Fruit fly (Drosophila melanogaster) whole organism, embryonic: ENCODE data around the gene Or69a.

Source experiments
- Atf3 ChIP-seq: fragments of 200-800 bp; sonication (Bioruptor generic); optimal IDR thresholded peaks from 3 replicates; lab custom pipeline; 2016; ENCODE audit warnings: missing biosample characterization, missing genetic modification characterization
- Atf6 ChIP-seq: fragments of 200-800 bp; sonication (Bioruptor generic); IDR thresholded peaks from 2 replicates; pipeline ENCODE4 v1.3.6; 2022; ENCODE audit warnings: missing biosample characterization, missing genetic modification characterization
- CG11504 ChIP-seq: fragments of 200-800 bp; sonication (Bioruptor generic); optimal IDR thresholded peaks from 3 replicates; lab custom pipeline; 2019; ENCODE audit warnings: missing biosample characterization, mild to moderate bottlenecking, missing genetic modification characterization, moderate library complexity
- CG13424 ChIP-seq: fragments of 200-800 bp; sonication (Bioruptor generic); optimal IDR thresholded peaks from 2 replicates; lab custom pipeline; 2019; ENCODE audit warnings: missing biosample characterization, mild to moderate bottlenecking, missing genetic modification characterization, moderate library complexity
- CG15514 ChIP-seq: fragments of 200-800 bp; sonication (Bioruptor generic); optimal IDR thresholded peaks from 3 replicates; lab custom pipeline; 2017; ENCODE audit warnings: missing biosample characterization, missing genetic modification characterization, mild to moderate bottlenecking, moderate library complexity, missing genetic modification reagents
- CG15601 ChIP-seq: fragments of 200-800 bp; sonication (Bioruptor generic); optimal IDR thresholded peaks from 3 replicates; lab custom pipeline; 2019; ENCODE audit warnings: missing biosample characterization, mild to moderate bottlenecking, missing genetic modification characterization, moderate library complexity
- CG1602 ChIP-seq: fragments of 200-800 bp; sonication (Bioruptor generic); optimal IDR thresholded peaks from 3 replicates; lab custom pipeline; 2016; ENCODE audit warnings: missing biosample characterization, missing genetic modification characterization
- CG1603 ChIP-seq: fragments of 200-800 bp; sonication (Bioruptor generic); optimal IDR thresholded peaks from 2 replicates; lab custom pipeline; 2019; ENCODE audit warnings: missing biosample characterization, mild to moderate bottlenecking, missing genetic modification characterization, moderate library complexity
- CG3065 ChIP-seq: fragments of 200-800 bp; sonication (Bioruptor generic); optimal IDR thresholded peaks from 2 replicates; lab custom pipeline; 2016; ENCODE audit warnings: missing biosample characterization, missing genetic modification characterization
- CG3407 ChIP-seq: fragments of 200-800 bp; sonication (Bioruptor generic); optimal IDR thresholded peaks from 2 replicates; lab custom pipeline; 2018; ENCODE audit warnings: missing biosample characterization, mild to moderate bottlenecking, missing genetic modification characterization
- CG4404 ChIP-seq: fragments of 200-800 bp; sonication (Bioruptor generic); IDR thresholded peaks from 2 replicates; pipeline ENCODE4 v1.3.6; 2022; ENCODE audit warnings: missing biosample characterization, missing genetic modification characterization
- CG4617 ChIP-seq: fragments of 200-800 bp; sonication (Bioruptor generic); optimal IDR thresholded peaks from 3 replicates; lab custom pipeline; 2016; ENCODE audit warnings: missing biosample characterization, missing genetic modification characterization, borderline replicate concordance
- CG6272 ChIP-seq: fragments of 200-800 bp; sonication (Bioruptor generic); IDR thresholded peaks from 2 replicates; pipeline ENCODE4 v1.3.6; 2022; ENCODE audit warnings: missing biosample characterization, missing genetic modification characterization
- CG6689 ChIP-seq: fragments of 200-800 bp; sonication (Bioruptor generic); IDR thresholded peaks from 2 replicates; pipeline ENCODE4 v1.3.6; 2022; ENCODE audit warnings: missing biosample characterization, missing genetic modification characterization
- CG6765 ChIP-seq: fragments of 200-800 bp; sonication (Bioruptor generic); optimal IDR thresholded peaks from 3 replicates; lab custom pipeline; 2017; ENCODE audit warnings: missing biosample characterization, mild to moderate bottlenecking, missing genetic modification characterization
- CG7786 ChIP-seq: fragments of 200-800 bp; sonication (Bioruptor generic); optimal IDR thresholded peaks from 2 replicates; lab custom pipeline; 2016; ENCODE audit warnings: missing biosample characterization, missing genetic modification characterization
- CG7987 ChIP-seq: fragments of 200-800 bp; sonication (Bioruptor generic); optimal IDR thresholded peaks from 2 replicates; lab custom pipeline; 2018; ENCODE audit warnings: missing biosample characterization, mild to moderate bottlenecking, missing genetic modification characterization, moderate library complexity
- CrebB ChIP-seq: fragments of 200-800 bp; sonication (Bioruptor generic); optimal IDR thresholded peaks from 3 replicates; lab custom pipeline; 2018; ENCODE audit warnings: missing biosample characterization, mild to moderate bottlenecking, missing genetic modification characterization
- D19B ChIP-seq: fragments of 200-800 bp; sonication (Bioruptor generic); optimal IDR thresholded peaks from 2 replicates; lab custom pipeline; 2017; ENCODE audit warnings: missing biosample characterization, mild to moderate bottlenecking, missing genetic modification characterization
- Dip3 ChIP-seq: fragments of 200-800 bp; sonication (Bioruptor generic); optimal IDR thresholded peaks from 3 replicates; lab custom pipeline; 2016; ENCODE audit warnings: missing biosample characterization, missing genetic modification characterization
- Dp ChIP-seq: fragments of 200-800 bp; sonication (Bioruptor generic); optimal IDR thresholded peaks from 2 replicates; lab custom pipeline; 2018; ENCODE audit warnings: missing biosample characterization, mild to moderate bottlenecking, missing genetic modification characterization, moderate library complexity
- Eip74EF ChIP-seq, 2 experiments: fragments of 200-800 bp in 1 of 2; fragments of >200 bp in 1 of 2; sonication (Bioruptor generic) in 1 of 2; optimal IDR thresholded peaks; 2 replicates each; lab custom pipeline; 2017 to 2019; ENCODE audit warnings: missing biosample characterization in 2 of 2, missing genetic modification characterization in 2 of 2, mild to moderate bottlenecking in 1 of 2, moderate library complexity in 1 of 2
- Jarid2 ChIP-seq: fragments of 200-800 bp; sonication (Bioruptor generic); optimal IDR thresholded peaks from 3 replicates; lab custom pipeline; 2017; ENCODE audit warnings: mild to moderate bottlenecking, missing biosample characterization, missing genetic modification reagents, missing genetic modification characterization
- Optix ChIP-seq: fragments of 200-800 bp; sonication (Bioruptor generic); IDR thresholded peaks from 3 replicates; pipeline ENCODE4 v1.3.6; 2022; ENCODE audit warnings: missing biosample characterization, missing genetic modification characterization
- PHDP ChIP-seq: fragments of 200-800 bp; sonication (Bioruptor generic); optimal IDR thresholded peaks from 3 replicates; lab custom pipeline; 2018; ENCODE audit warnings: missing biosample characterization, mild to moderate bottlenecking, missing genetic modification characterization, moderate library complexity
- Ssrp ChIP-seq: fragments of 200-800 bp; sonication (Bioruptor generic); optimal IDR thresholded peaks from 2 replicates; lab custom pipeline; 2018; ENCODE audit warnings: missing biosample characterization, mild to moderate bottlenecking, missing genetic modification characterization, moderate library complexity
- amos ChIP-seq: fragments of 200-800 bp; sonication (Bioruptor generic); IDR thresholded peaks from 2 replicates; pipeline ENCODE4 v1.3.6; 2022; ENCODE audit warnings: missing biosample characterization, missing genetic modification characterization; ENCODE audit not compliant: partially characterized antibody
- ash1 ChIP-seq: fragments of 200-800 bp; sonication (Bioruptor generic); optimal IDR thresholded peaks from 2 replicates; lab custom pipeline; 2018; ENCODE audit warnings: missing biosample characterization, mild to moderate bottlenecking, missing genetic modification characterization
- cg ChIP-seq: fragments of 200-800 bp; sonication (Bioruptor generic); optimal IDR thresholded peaks from 3 replicates; lab custom pipeline; 2019; ENCODE audit warnings: missing biosample characterization, mild to moderate bottlenecking, missing genetic modification characterization, moderate library complexity
- chn ChIP-seq: fragments of 200-800 bp; sonication (Bioruptor generic); optimal IDR thresholded peaks from 2 replicates; lab custom pipeline; 2016; ENCODE audit warnings: missing biosample characterization, missing genetic modification characterization
- ci ChIP-seq: fragments of 200-800 bp; sonication (Bioruptor generic); IDR thresholded peaks from 3 replicates; pipeline ENCODE4 v1.3.6; 2022; ENCODE audit warnings: missing biosample characterization, missing genetic modification characterization
- crol ChIP-seq: fragments of 200-800 bp; sonication (Bioruptor generic); IDR thresholded peaks from 2 replicates; pipeline ENCODE4 v1.3.6; 2022; ENCODE audit warnings: missing biosample characterization, missing genetic modification characterization
- dati ChIP-seq: fragments of 200-800 bp; sonication (Bioruptor generic); IDR thresholded peaks from 2 replicates; pipeline ENCODE4 v1.3.6; 2022; ENCODE audit warnings: missing biosample characterization, missing genetic modification characterization
- dm ChIP-seq: fragments of 200-800 bp; sonication (Bioruptor generic); optimal IDR thresholded peaks from 3 replicates; lab custom pipeline; 2016; ENCODE audit warnings: missing biosample characterization, missing genetic modification characterization
- dysf ChIP-seq: fragments of 200-800 bp; sonication (Bioruptor generic); IDR thresholded peaks from 3 replicates; pipeline ENCODE4 v1.3.6; 2022; ENCODE audit warnings: missing biosample characterization, missing genetic modification characterization
- esg ChIP-seq: fragments of 200-800 bp; sonication (Bioruptor generic); conservative IDR thresholded peaks from 2 replicates; pipeline ENCODE4 v1.3.6; 2022; ENCODE audit warnings: missing biosample characterization, missing genetic modification characterization
- hb ChIP-seq: fragments of 200-800 bp; sonication (Bioruptor generic); IDR thresholded peaks from 3 replicates; pipeline ENCODE4 v1.3.6; 2022; ENCODE audit warnings: missing biosample characterization, missing genetic modification characterization; ENCODE audit not compliant: partially characterized antibody
- hkb ChIP-seq, 2 experiments: fragments of 200-800 bp in 1 of 2; fragments of >200 bp in 1 of 2; sonication (Bioruptor generic) in 1 of 2; IDR thresholded peaks in 1 of 2; optimal IDR thresholded peaks in 1 of 2; 2 replicates each; pipeline versions ENCODE4 v1.3.6 to Lab custom; 2017 to 2022; ENCODE audit warnings: missing biosample characterization in 1 of 2, missing genetic modification characterization in 1 of 2
- jumu ChIP-seq: fragments of 200-800 bp; sonication (Bioruptor generic); optimal IDR thresholded peaks from 3 replicates; lab custom pipeline; 2016; ENCODE audit warnings: missing biosample characterization, missing genetic modification characterization
- otp ChIP-seq: fragments of 200-800 bp; sonication (Bioruptor generic); IDR thresholded peaks from 3 replicates; pipeline ENCODE4, ENCODE4 v1.3.6; 2022; ENCODE audit warnings: missing biosample characterization, missing genetic modification characterization
- prd ChIP-seq, 3 experiments: fragments of >200 bp in 2 of 3; fragments of 200-800 bp in 1 of 3; sonication (Bioruptor generic) in 1 of 3; optimal IDR thresholded peaks in 2 of 3; IDR thresholded peaks in 1 of 3; 2 replicates in 2 of 3; 3 replicates in 1 of 3; pipeline versions ENCODE4 v1.3.6 to Lab custom; 2017 to 2022; ENCODE audit warnings: missing biosample characterization in 1 of 3, missing genetic modification characterization in 1 of 3
- psq ChIP-seq: fragments of 200-800 bp; sonication (Bioruptor generic); optimal IDR thresholded peaks from 2 replicates; lab custom pipeline; 2017; ENCODE audit warnings: missing biosample characterization, missing genetic modification characterization
- slbo ChIP-seq: fragments of 200-800 bp; sonication (Bioruptor generic); IDR thresholded peaks from 2 replicates; pipeline ENCODE4 v1.3.6; 2022; ENCODE audit warnings: missing biosample characterization, missing genetic modification characterization
- so ChIP-seq: fragments of 200-800 bp; sonication (Bioruptor generic); IDR thresholded peaks from 3 replicates; pipeline ENCODE4 v1.3.6; 2022; ENCODE audit warnings: missing biosample characterization, missing genetic modification characterization
- stwl ChIP-seq: fragments of 200-800 bp; sonication (Bioruptor generic); optimal IDR thresholded peaks from 3 replicates; lab custom pipeline; 2018; ENCODE audit warnings: missing biosample characterization, mild to moderate bottlenecking, missing genetic modification characterization, moderate library complexity
- tap ChIP-seq: fragments of 200-800 bp; optimal IDR thresholded peaks from 3 replicates; lab custom pipeline; 2019; ENCODE audit warnings: missing biosample characterization, mild to moderate bottlenecking, missing genetic modification characterization, moderate library complexity
- zf30C ChIP-seq: fragments of 200-800 bp; sonication (Bioruptor generic); optimal IDR thresholded peaks from 3 replicates; lab custom pipeline; 2018; ENCODE audit warnings: missing biosample characterization, mild to moderate bottlenecking, missing genetic modification characterization
- zfh2 ChIP-seq: fragments of 200-800 bp; sonication (Bioruptor generic); optimal IDR thresholded peaks from 2 replicates; lab custom pipeline; 2016; ENCODE audit warnings: missing biosample characterization, missing genetic modification characterization

Or69a gene

DNA sequence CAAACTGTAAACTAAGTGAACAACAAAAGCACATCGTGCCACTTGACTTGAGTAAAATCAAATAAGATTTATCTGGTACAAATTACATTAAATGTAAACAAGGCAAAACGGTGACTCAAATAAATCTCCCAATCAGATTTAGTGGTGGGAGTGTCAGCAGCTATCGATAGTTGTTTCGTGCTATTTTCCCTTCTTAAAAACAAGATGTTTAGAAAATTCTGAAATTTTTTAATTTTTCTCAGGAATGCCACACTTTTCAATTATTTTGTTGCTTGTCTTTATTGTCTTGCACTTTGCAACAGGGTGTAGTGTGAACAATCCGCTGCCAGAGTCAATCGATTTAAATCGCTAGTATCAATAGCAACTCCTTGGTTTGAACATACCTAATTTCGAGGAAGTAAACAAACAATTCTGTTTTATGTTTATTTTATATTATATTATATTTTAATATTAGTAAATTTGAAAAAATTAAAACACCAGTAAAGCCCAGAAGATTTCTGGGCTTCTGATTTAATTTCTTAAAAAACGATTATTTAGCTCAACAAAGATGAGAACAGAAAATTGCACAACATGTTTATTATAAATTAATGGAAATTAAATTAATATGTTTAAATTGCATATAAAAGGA, 47.8 kb upstream of the Or69a start, which contains the start of gene MICAL-like (continued):
- no peak for TF ChIP-seq Ssrp (tag; lab: Kevin White, UChicago)
- TF ChIP-seq hb (GFP tag; lab: Robert Waterston, UW), result peak; percentile 80
- TF ChIP-seq Jarid2 (GFP tag; lab: Kevin White, UChicago), result no peak
- no peak for TF ChIP-seq dm
- TF ChIP-seq zf30C, result no peak
- TF ChIP-seq CG15514 (GFP tag; lab: Kevin White, UChicago), result peak; percentile 19
- TF ChIP-seq amos (GFP tag; lab: Robert Waterston, UW), result peak; percentile 73
- 0 out of 3 replicates have a peak, but pooled peaks have one; percentile 33 for TF ChIP-seq Optix (GFP tag; lab: Robert Waterston, UW)
- no peak for TF ChIP-seq prd (optimal IDR thresholded peaks at IDR 0.05; lab: Kevin White, UChicago)
- peak; percentile 51; the same call in 1 of the 3 replicates for TF ChIP-seq prd (GFP tag; IDR thresholded peaks at IDR 0.05; lab: Robert Waterston, UW)
- no peak for TF ChIP-seq Eip74EF (GFP tag; optimal IDR thresholded peaks at IDR 0.05; lab: Kevin White, UChicago)
- TF ChIP-seq CG3065 (GFP tag; lab: Kevin White, UChicago), result no peak
- TF ChIP-seq PHDP, result no peak
- TF ChIP-seq zfh2 (GFP tag; lab: Kevin White, UChicago), result peak; percentile 50
- no peak for TF ChIP-seq CG7987 (GFP tag; lab: Kevin White, UChicago)
- no peak for TF ChIP-seq so (GFP tag; lab: Robert Waterston, UW)
- 0 out of 2 replicates have a peak, but pooled peaks have one; percentile 14 for TF ChIP-seq Atf6
- peak; percentile 62 for TF ChIP-seq slbo (GFP tag; lab: Robert Waterston, UW)
- TF ChIP-seq hkb (optimal IDR thresholded peaks at IDR 0.05; lab: Kevin White, UChicago), result no peak
- peak; percentile 36; the same call in 1 of the 2 replicates for TF ChIP-seq hkb (GFP tag; IDR thresholded peaks at IDR 0.05; lab: Robert Waterston, UW)
- TF ChIP-seq crol (GFP tag; lab: Robert Waterston, UW), result no peak
- no peak for TF ChIP-seq psq (GFP tag; lab: Kevin White, UChicago)
- TF ChIP-seq CrebB (tag; lab: Kevin White, UChicago), result no peak
- no peak for TF ChIP-seq dati
- TF ChIP-seq CG7786 (GFP tag; lab: Kevin White, UChicago), result peak; percentile 22
- TF ChIP-seq chn (GFP tag; lab: Kevin White, UChicago), result peak; percentile 5
- no peak for TF ChIP-seq CG6765 (GFP tag; lab: Kevin White, UChicago)
- TF ChIP-seq CG15601 (tag; lab: Kevin White, UChicago), result no peak
- TF ChIP-seq CG4617 (GFP tag; lab: Kevin White, UChicago), result peak; percentile 6
- TF ChIP-seq otp (GFP tag; lab: Robert Waterston, UW), result peak; percentile 11; the same call in 1 of the 3 replicates
- no peak for TF ChIP-seq CG1602 (GFP tag; lab: Kevin White, UChicago)
- no peak for TF ChIP-seq ash1
- no peak for TF ChIP-seq jumu (GFP tag; lab: Kevin White, UChicago)
- no peak for TF ChIP-seq cg (GFP tag; lab: Kevin White, UChicago)
- no peak for TF ChIP-seq CG11504
- no peak for TF ChIP-seq CG3407
- peak; percentile 56; the same call in 1 of the 3 replicates for TF ChIP-seq ci (GFP tag; lab: Robert Waterston, UW)
- TF ChIP-seq CG4404 (GFP tag; lab: Robert Waterston, UW), result peak; percentile 30
- TF ChIP-seq CG6272, result peak; percentile 12; the same call in 1 of the 2 replicates
- TF ChIP-seq Dip3 (GFP tag; lab: Kevin White, UChicago), result no peak
- no peak for TF ChIP-seq esg (GFP tag; lab: Robert Waterston, UW)
- TF ChIP-seq tap, result no peak
- no peak for TF ChIP-seq Dp (GFP tag; lab: Kevin White, UChicago)
- TF ChIP-seq CG1603 (tag; lab: Kevin White, UChicago), result peak; percentile 43
- no peak for TF ChIP-seq D19B (GFP tag; lab: Kevin White, UChicago)
- TF ChIP-seq dysf (GFP tag; lab: Robert Waterston, UW), result no peak
- peak; percentile 71 for TF ChIP-seq stwl (tag; lab: Kevin White, UChicago)
- TF ChIP-seq CG6689, result no peak
- peak; percentile 18 for TF ChIP-seq Atf3 (GFP tag; lab: Kevin White, UChicago)
- TF ChIP-seq CG13424 (tag; lab: Kevin White, UChicago), result no peak
